Fruit fly (Drosophila melanogaster): ENCODE measurements around the gene CG32440.

The CG32440 gene

dm6 chr3L:21383440-21383839 is 23.5 kb downstream of the CG32440 start:
- TF ChIP-seq usp (GFP tag; optimal IDR thresholded peaks at IDR 0.05) (no peak), CG8478 (optimal IDR thresholded peaks at IDR 0.05) (no peak), Dll (optimal IDR thresholded peaks at IDR 0.05) (no peak), psq (optimal IDR thresholded peaks at IDR 0.05) (no peak), EcR (GFP tag; optimal IDR thresholded peaks at IDR 0.05) (no peak), pan (optimal IDR thresholded peaks at IDR 0.05) (no peak)

- TF ChIP-seq CG8478 (optimal IDR thresholded peaks at IDR 0.05) (no peak), EcR (GFP tag; optimal IDR thresholded peaks at IDR 0.05) (no peak), pan (optimal IDR thresholded peaks at IDR 0.05) (no peak), Dll (optimal IDR thresholded peaks at IDR 0.05) (no peak), psq (optimal IDR thresholded peaks at IDR 0.05) (no peak), usp (GFP tag; optimal IDR thresholded peaks at IDR 0.05) (no peak)
Observed at dm6 chr3L:21385699-21386098, 25.7 kb downstream of the CG32440 start.

dm6 chr3L:21386917-21387316 is 26.9 kb downstream of the CG32440 start:
- no peak for TF ChIP-seq EcR (GFP tag; optimal IDR thresholded peaks at IDR 0.05)
- no peak for TF ChIP-seq CG8478 (optimal IDR thresholded peaks at IDR 0.05)
- TF ChIP-seq Dll (optimal IDR thresholded peaks at IDR 0.05) = no peak
- TF ChIP-seq usp (GFP tag; optimal IDR thresholded peaks at IDR 0.05) = no peak
- no peak for TF ChIP-seq pan (optimal IDR thresholded peaks at IDR 0.05)
- no peak for TF ChIP-seq psq (optimal IDR thresholded peaks at IDR 0.05)

- TF ChIP-seq usp (GFP tag; optimal IDR thresholded peaks at IDR 0.05) = no peak
- TF ChIP-seq pan (optimal IDR thresholded peaks at IDR 0.05) = no peak
- TF ChIP-seq psq (optimal IDR thresholded peaks at IDR 0.05) = no peak
- no peak for TF ChIP-seq CG8478 (optimal IDR thresholded peaks at IDR 0.05)
- no peak for TF ChIP-seq EcR (GFP tag; optimal IDR thresholded peaks at IDR 0.05)
- no peak for TF ChIP-seq Dll (optimal IDR thresholded peaks at IDR 0.05)
Observed at dm6 chr3L:21388824-21389223, 28.8 kb downstream of the CG32440 start.

dm6 chr3L:21389758-21390157 is 29.8 kb downstream of the CG32440 start:
- TF ChIP-seq pan (optimal IDR thresholded peaks at IDR 0.05) = no peak
- TF ChIP-seq EcR (GFP tag; optimal IDR thresholded peaks at IDR 0.05) = no peak
- no peak for TF ChIP-seq usp (GFP tag; optimal IDR thresholded peaks at IDR 0.05)
- no peak for TF ChIP-seq psq (optimal IDR thresholded peaks at IDR 0.05)
- no peak for TF ChIP-seq Dll (optimal IDR thresholded peaks at IDR 0.05)
- no peak for TF ChIP-seq CG8478 (optimal IDR thresholded peaks at IDR 0.05)

- TF ChIP-seq CG8478 (optimal IDR thresholded peaks at IDR 0.05) (no peak), Dll (optimal IDR thresholded peaks at IDR 0.05) (no peak), psq (optimal IDR thresholded peaks at IDR 0.05) (no peak), usp (GFP tag; optimal IDR thresholded peaks at IDR 0.05) (no peak), EcR (GFP tag; optimal IDR thresholded peaks at IDR 0.05) (no peak), pan (optimal IDR thresholded peaks at IDR 0.05) (no peak)
Observed at dm6 chr3L:21390431-21390830, 30.5 kb downstream of the CG32440 start.

- TF ChIP-seq CG8478 (optimal IDR thresholded peaks at IDR 0.05) = no peak
Observed at dm6 chr3L:21398156-21398555, 38.2 kb downstream of the CG32440 start.

- TF ChIP-seq psq (optimal IDR thresholded peaks at IDR 0.05) (no peak), Dll (optimal IDR thresholded peaks at IDR 0.05) (no peak), EcR (GFP tag; optimal IDR thresholded peaks at IDR 0.05) (no peak), pan (optimal IDR thresholded peaks at IDR 0.05) (no peak), usp (GFP tag; optimal IDR thresholded peaks at IDR 0.05) (no peak), CG8478 (optimal IDR thresholded peaks at IDR 0.05) (no peak)
Observed at dm6 chr3L:21400206-21400605, 40.2 kb downstream of the CG32440 start.

dm6 chr3L:21402552-21402951 is 42.6 kb downstream of the CG32440 start:
- TF ChIP-seq pan (optimal IDR thresholded peaks at IDR 0.05) (no peak), Dll (optimal IDR thresholded peaks at IDR 0.05) (no peak), psq (optimal IDR thresholded peaks at IDR 0.05) (no peak), EcR (GFP tag; optimal IDR thresholded peaks at IDR 0.05) (no peak), CG8478 (optimal IDR thresholded peaks at IDR 0.05) (no peak), usp (GFP tag; optimal IDR thresholded peaks at IDR 0.05) (no peak)

- TF ChIP-seq pan (optimal IDR thresholded peaks at IDR 0.05) = no peak
- no peak for TF ChIP-seq psq (optimal IDR thresholded peaks at IDR 0.05)
- TF ChIP-seq Dll (optimal IDR thresholded peaks at IDR 0.05) = no peak
- no peak for TF ChIP-seq CG8478 (optimal IDR thresholded peaks at IDR 0.05)
- no peak for TF ChIP-seq usp (GFP tag; optimal IDR thresholded peaks at IDR 0.05)
- no peak for TF ChIP-seq EcR (GFP tag; optimal IDR thresholded peaks at IDR 0.05)
Observed at dm6 chr3L:21406638-21407037, 46.7 kb downstream of the CG32440 start, which contains the start of gene sa. Gene sa, minus strand, starts transcription at chr3L:21406738.
